Worm (Caenorhabditis elegans) whole organism, late embryonic: ENCODE data around the gene Y38F1A.7.

Experiments used
- F13H6.1 ChIP-seq: sonication (generic microtip); optimal IDR thresholded peaks from 2 replicates; lab custom pipeline; 2016; ENCODE audit warnings: missing genetic modification characterization, missing compliant biosample characterization
- K02D7.2 ChIP-seq: sonication (generic microtip); optimal IDR thresholded peaks from 2 replicates; lab custom pipeline; 2017; ENCODE audit warnings: mild to moderate bottlenecking, missing genetic modification characterization, missing compliant biosample characterization
- ama-1 ChIP-seq: fragments of 150-350 bp; optimal IDR thresholded peaks from 2 replicates; lab custom pipeline; 2014
- ceh-22 ChIP-seq: sonication (generic microtip); optimal IDR thresholded peaks from 2 replicates; lab custom pipeline; 2017; ENCODE audit warnings: missing biosample characterization, missing genetic modification characterization
- ceh-48 ChIP-seq: sonication (generic microtip); optimal IDR thresholded peaks from 2 replicates; lab custom pipeline; 2016; ENCODE audit warnings: missing genetic modification characterization, inconsistent platforms, missing compliant biosample characterization
- fax-1 ChIP-seq: sonication (generic microtip); optimal IDR thresholded peaks from 2 replicates; lab custom pipeline; 2016; ENCODE audit warnings: missing genotype, missing genetic modification characterization, missing compliant biosample characterization
- fkh-10 ChIP-seq: fragments of 150-350 bp; optimal IDR thresholded peaks from 2 replicates; lab custom pipeline; 2014; ENCODE audit warnings: missing biosample characterization, missing genetic modification reagents, missing genetic modification characterization
- hlh-6 ChIP-seq: sonication (generic microtip); optimal IDR thresholded peaks from 2 replicates; lab custom pipeline; 2016; ENCODE audit warnings: missing genotype, missing genetic modification characterization, missing compliant biosample characterization
- pha-4 ChIP-seq: fragments of 150-350 bp; optimal IDR thresholded peaks from 2 replicates; lab custom pipeline; 2018; ENCODE audit warnings: missing biosample characterization, missing genetic modification reagents, missing genetic modification characterization
- tbx-2 ChIP-seq: sonication (generic microtip); optimal IDR thresholded peaks from 2 replicates; lab custom pipeline; 2016; ENCODE audit warnings: missing genetic modification characterization, missing compliant biosample characterization
- ttx-3 ChIP-seq: sonication (generic microtip); optimal IDR thresholded peaks from 2 replicates; lab custom pipeline; 2016; ENCODE audit warnings: missing genetic modification reagents, missing genetic modification characterization, missing compliant biosample characterization

DNA sequence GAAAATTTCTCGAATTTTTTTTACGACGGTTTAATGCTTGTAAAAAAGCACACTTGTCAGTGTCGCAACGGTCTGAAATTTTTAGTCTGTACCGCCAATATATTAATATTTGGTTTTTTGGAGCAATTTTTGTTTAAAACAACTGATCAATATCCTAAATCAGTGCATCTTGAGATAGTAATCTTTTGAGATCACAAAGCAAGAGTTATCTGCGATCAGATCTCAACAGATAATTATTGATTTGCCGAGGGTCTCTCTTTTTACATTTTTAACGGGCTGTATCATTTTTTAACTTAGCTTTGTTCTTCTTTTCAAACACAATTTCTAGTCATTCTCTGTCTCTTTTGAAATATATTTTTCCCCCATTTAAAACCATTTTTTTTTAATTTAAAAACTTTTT lies 32.5 kb downstream of the Y38F1A.7 start:
- TF ChIP-seq K02D7.2 (tag; lab: Kevin White, UChicago), result no peak
- no peak for TF ChIP-seq fax-1 (tag; lab: Kevin White, UChicago)
- TF ChIP-seq tbx-2, result no peak
- TF ChIP-seq pha-4 (tag; lab: Kevin White, UChicago), result no peak
- no peak for TF ChIP-seq ama-1 (lab: Kevin White, UChicago)
- TF ChIP-seq ttx-3 (tag; lab: Kevin White, UChicago), result no peak
- no peak for TF ChIP-seq hlh-6 (tag; lab: Kevin White, UChicago)
- no peak for TF ChIP-seq ceh-48 (tag; lab: Kevin White, UChicago)
- no peak for TF ChIP-seq F13H6.1 (tag; lab: Kevin White, UChicago)
- TF ChIP-seq ceh-22 (tag; lab: Kevin White, UChicago), result no peak
- no peak for TF ChIP-seq fkh-10 (GFP tag; lab: Kevin White, UChicago)
